Fruit fly (Drosophila melanogaster): Measurements from ENCODE around the gene Trm7-34.

DNA sequence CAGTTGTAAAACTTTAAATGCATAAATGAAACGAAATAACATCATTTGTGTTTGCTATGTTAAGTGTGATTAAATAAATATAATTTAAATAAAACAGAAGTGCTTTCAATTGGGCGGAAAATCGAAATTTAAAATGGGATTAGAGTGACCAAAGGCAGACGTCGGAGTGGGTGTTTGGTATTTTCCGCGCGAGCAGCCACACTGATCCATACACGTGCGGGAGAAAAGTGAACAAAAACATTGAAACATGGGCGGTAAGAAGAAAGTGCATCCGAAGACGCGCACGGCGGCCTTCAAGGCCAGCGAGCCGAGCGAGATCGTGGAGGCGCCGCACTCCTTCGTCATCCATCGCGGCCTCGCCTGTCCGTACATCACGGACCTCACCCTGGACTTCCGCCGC is 17.6 kb downstream of the Trm7-34 start, which contains the start of gene ppan:
- TF ChIP-seq CG8319 (GFP tag; optimal IDR thresholded peaks at IDR 0.05), result no peak
- TF ChIP-seq OdsH (GFP tag; optimal IDR thresholded peaks at IDR 0.05), result no peak
- no peak for TF ChIP-seq pdm3 (GFP tag; optimal IDR thresholded peaks at IDR 0.05)
- TF ChIP-seq Gug (GFP tag; IDR thresholded peaks at IDR 0.05), result no peak
- TF ChIP-seq Eip75B (GFP tag; optimal IDR thresholded peaks at IDR 0.05), result no peak
- no peak for TF ChIP-seq svp (GFP tag)
- no peak for TF ChIP-seq CG3032 (tag; optimal IDR thresholded peaks at IDR 0.05)
- no peak for TF ChIP-seq CG34406 (GFP tag; optimal IDR thresholded peaks at IDR 0.05)
- no peak for TF ChIP-seq CG16779 (tag; optimal IDR thresholded peaks at IDR 0.05)
- TF ChIP-seq Lpt (GFP tag; optimal IDR thresholded peaks at IDR 0.05), result no peak
- no peak for TF ChIP-seq ss (GFP tag; optimal IDR thresholded peaks at IDR 0.05)
- TF ChIP-seq salr (GFP tag; optimal IDR thresholded peaks at IDR 0.05), result no peak
- no peak for TF ChIP-seq cyc (GFP tag; optimal IDR thresholded peaks at IDR 0.05)

All from whole organism, prepupa.